Worm (Caenorhabditis elegans): ENCODE measurements around the gene cyn-8.

cyn-8 gene

DNA sequence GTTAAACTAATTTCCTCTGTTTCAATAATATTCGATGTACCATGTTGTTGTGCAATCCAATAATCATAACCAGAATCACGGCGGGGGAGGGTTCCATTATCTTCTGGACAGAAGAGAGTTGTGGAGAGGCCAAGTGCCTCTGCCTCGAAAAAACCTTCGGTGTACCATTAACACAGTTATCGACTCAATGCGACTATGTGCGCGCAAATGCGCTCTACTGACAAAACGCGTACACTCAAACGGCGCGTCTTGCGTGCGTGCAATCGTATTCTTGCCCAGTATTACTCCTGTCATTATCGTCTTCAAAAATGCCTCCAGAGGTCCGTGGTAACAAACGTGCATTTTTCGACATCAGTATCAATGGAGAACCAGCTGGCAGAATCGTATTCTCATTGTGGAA is at the start of gene cyn-8:
Gene cyn-8, plus strand, starts transcription at position 217 of the 400 bp plus-strand sequence.
- TF ChIP-seq pqm-1 (tag; optimal IDR thresholded peaks at IDR 0.05): no peak
- TF ChIP-seq nhr-77 (tag; optimal IDR thresholded peaks at IDR 0.05): no peak
- TF ChIP-seq hmg-11 (tag; optimal IDR thresholded peaks at IDR 0.05): peak; percentile 69
- no peak for TF ChIP-seq ama-1 (optimal IDR thresholded peaks at IDR 0.05)
- peak; percentile 40 for TF ChIP-seq elt-2 (tag; optimal IDR thresholded peaks at IDR 0.05)
- peak; percentile 84 for TF ChIP-seq lin-39 (tag; optimal IDR thresholded peaks at IDR 0.05)
- no peak for TF ChIP-seq mml-1 (tag; optimal IDR thresholded peaks at IDR 0.05)
- TF ChIP-seq lin-15B (tag; optimal IDR thresholded peaks at IDR 0.05): peak; percentile 50
- TF ChIP-seq egl-5 (tag; optimal IDR thresholded peaks at IDR 0.05): peak; percentile 24

- TF ChIP-seq jun-1 (tag; optimal IDR thresholded peaks at IDR 0.05) (no peak), daf-12 (tag; optimal IDR thresholded peaks at IDR 0.05) (no peak), R02D3.7 (tag; optimal IDR thresholded peaks at IDR 0.05) (no peak), nhr-43 (tag; optimal IDR thresholded peaks at IDR 0.05; ENCODE audit: poor library complexity, severe bottlenecking) (no peak), mml-1 (tag; optimal IDR thresholded peaks at IDR 0.05) (no peak), pqm-1 (tag; optimal IDR thresholded peaks at IDR 0.05) (no peak), nhr-12 (tag; optimal IDR thresholded peaks at IDR 0.05) (no peak)
These were observed 44.5 kb upstream of the cyn-8 start, which contains the start of gene ins-9 for ce11 chrX:8866563-8866962. ins-9 (minus strand) TSS chrX:8866663.

- TF ChIP-seq lin-15B (tag; optimal IDR thresholded peaks at IDR 0.05): peak; percentile 32
- TF ChIP-seq ceh-82 (tag; optimal IDR thresholded peaks at IDR 0.05): no peak
- TF ChIP-seq tbx-2 (tag; optimal IDR thresholded peaks at IDR 0.05): no peak
- peak; percentile 31 for TF ChIP-seq lin-39 (tag; optimal IDR thresholded peaks at IDR 0.05)
- TF ChIP-seq nfya-1 (tag; optimal IDR thresholded peaks at IDR 0.05; ENCODE audit: insufficient read depth): peak; percentile 58
- TF ChIP-seq nhr-237 (tag; optimal IDR thresholded peaks at IDR 0.05): no peak
These were observed 41.9 kb upstream of the cyn-8 start, which contains the start of the genes ubc-22 and ubc-21 for ce11 chrX:8869112-8869675. ubc-22 (minus strand) TSS chrX:8869162. ubc-21 (plus strand) TSS chrX:8869625.

DNA sequence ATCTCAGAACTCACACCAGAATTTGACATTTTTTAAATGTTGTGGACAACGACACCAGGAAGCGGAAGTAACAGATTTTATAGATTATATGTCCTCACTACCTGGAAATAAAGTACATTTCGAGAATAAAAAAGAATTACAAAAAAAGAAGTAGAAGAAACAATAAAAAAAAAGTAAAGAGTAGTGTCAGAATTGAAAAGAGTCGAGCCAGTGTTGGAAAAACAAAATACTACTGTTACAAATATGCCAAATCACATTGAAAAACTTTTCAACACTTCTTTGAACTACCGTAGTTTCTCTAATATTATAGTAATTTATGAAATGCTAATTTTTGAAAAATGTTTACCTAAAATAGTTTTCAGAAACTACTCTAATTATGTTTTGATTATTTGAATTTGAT is 36.3 kb upstream of the cyn-8 start, which contains the start of gene C06E2.1:
Gene C06E2.1, minus strand, starts transcription at position 101 of the 400 bp plus-strand sequence.
- TF ChIP-seq tbx-2 (tag; optimal IDR thresholded peaks at IDR 0.05): no peak
- TF ChIP-seq lsy-12 (tag; optimal IDR thresholded peaks at IDR 0.05): no peak
- TF ChIP-seq nhr-11 (tag; optimal IDR thresholded peaks at IDR 0.05): no peak
- TF ChIP-seq elt-3 (tag; optimal IDR thresholded peaks at IDR 0.05): no peak
- TF ChIP-seq elt-1 (tag; optimal IDR thresholded peaks at IDR 0.05): no peak

ce11 chrX:8875867-8876266 is 35.2 kb upstream of the cyn-8 start:
- TF ChIP-seq nhr-25 (tag; optimal IDR thresholded peaks at IDR 0.05): peak; percentile 50
- TF ChIP-seq nhr-28 (tag; optimal IDR thresholded peaks at IDR 0.05): no peak
- TF ChIP-seq elt-1 (tag; optimal IDR thresholded peaks at IDR 0.05): peak; percentile 72

ce11 chrX:8877162-8877561 is 33.9 kb upstream of the cyn-8 start:
- TF ChIP-seq snpc-4 (tag; optimal IDR thresholded peaks at IDR 0.05) (no peak), fkh-10 (GFP tag; optimal IDR thresholded peaks at IDR 0.05) (no peak), ceh-82 (tag; optimal IDR thresholded peaks at IDR 0.05) (no peak), tbx-2 (tag; optimal IDR thresholded peaks at IDR 0.05) (no peak), mdl-1 (tag; optimal IDR thresholded peaks at IDR 0.05) (no peak), nhr-25 (tag; optimal IDR thresholded peaks at IDR 0.05) (no peak), eor-1 (tag; optimal IDR thresholded peaks at IDR 0.05) (no peak), aly-2 (tag; optimal IDR thresholded peaks at IDR 0.05) (no peak), mml-1 (tag; optimal IDR thresholded peaks at IDR 0.05) (no peak), ZK546.5 (tag; optimal IDR thresholded peaks at IDR 0.05) (no peak), lin-15B (tag; optimal IDR thresholded peaks at IDR 0.05) (no peak)

ce11 chrX:8878709-8879108 is 32.4 kb upstream of the cyn-8 start:
- TF ChIP-seq ceh-16 (tag; optimal IDR thresholded peaks at IDR 0.05): no peak
- no peak for TF ChIP-seq unc-62 (GFP tag; optimal IDR thresholded peaks at IDR 0.05)
- no peak for TF ChIP-seq skn-1 (tag; optimal IDR thresholded peaks at IDR 0.05)
- TF ChIP-seq nhr-25 (tag; optimal IDR thresholded peaks at IDR 0.05): no peak
- no peak for TF ChIP-seq lin-39 (tag; optimal IDR thresholded peaks at IDR 0.05)
- no peak for TF ChIP-seq pqm-1 (tag; optimal IDR thresholded peaks at IDR 0.05)
- no peak for TF ChIP-seq fkh-10 (GFP tag; optimal IDR thresholded peaks at IDR 0.05)
- no peak for TF ChIP-seq mml-1 (tag; optimal IDR thresholded peaks at IDR 0.05)
- TF ChIP-seq sea-2 (GFP tag; optimal IDR thresholded peaks at IDR 0.05): no peak
- TF ChIP-seq ceh-28 (tag; optimal IDR thresholded peaks at IDR 0.05): no peak
- TF ChIP-seq ZK546.5 (tag; optimal IDR thresholded peaks at IDR 0.05): no peak
- TF ChIP-seq elt-1 (tag; optimal IDR thresholded peaks at IDR 0.05): no peak
- TF ChIP-seq jun-1 (tag; optimal IDR thresholded peaks at IDR 0.05): no peak
- TF ChIP-seq aly-2 (tag; optimal IDR thresholded peaks at IDR 0.05): no peak
- no peak for TF ChIP-seq hmg-11 (tag; optimal IDR thresholded peaks at IDR 0.05)

Data from whole organism, L3 larva.